Fruit fly (Drosophila melanogaster): ENCODE measurements around the gene CG7168.

Gene CG7168

DNA sequence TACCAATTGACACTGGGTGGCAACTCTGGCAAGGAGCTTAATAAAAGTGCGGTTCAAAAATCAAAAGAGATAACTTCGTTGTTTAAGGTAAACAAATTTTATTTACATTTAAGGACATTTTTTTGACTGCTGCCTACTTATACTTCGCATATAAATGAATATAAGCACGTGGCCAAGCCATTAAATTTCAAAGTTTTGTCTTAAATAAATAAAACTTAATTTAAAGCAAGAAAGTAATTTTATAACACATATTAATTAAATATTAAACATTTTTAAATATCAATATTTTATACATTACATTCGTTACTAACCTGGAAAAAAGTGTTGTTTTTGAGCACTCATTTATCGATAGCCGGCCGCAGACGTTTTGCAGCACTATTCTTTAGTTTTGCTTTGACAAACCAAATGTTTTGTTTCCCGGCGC, 37.2 kb downstream of the CG7168 start, which contains the start of the genes CG12321 and MED17 (continued):
- peak; percentile 93 for TF ChIP-seq Ptx1 (GFP tag; IDR thresholded peaks at IDR 0.05)
- peak; percentile 84 for TF ChIP-seq CG13296 (GFP tag; optimal IDR thresholded peaks at IDR 0.05)
- peak; percentile 87 for TF ChIP-seq CG13424 (tag; optimal IDR thresholded peaks at IDR 0.05)
- TF ChIP-seq CG9609 (GFP tag; optimal IDR thresholded peaks at IDR 0.05) = peak; percentile 56
- peak; percentile 57; the same call in 1 of the 3 replicates for TF ChIP-seq Optix (GFP tag; IDR thresholded peaks at IDR 0.05)
- peak; percentile 79 for TF ChIP-seq Hsf (GFP tag; optimal IDR thresholded peaks at IDR 0.05)
- peak; percentile 43; the same call in 1 of the 2 replicates for TF ChIP-seq CG10321 (GFP tag; IDR thresholded peaks at IDR 0.05)
- peak; percentile 73 for TF ChIP-seq E2f2 (GFP tag; IDR thresholded peaks at IDR 0.05)
- TF ChIP-seq zen2 (GFP tag; IDR thresholded peaks at IDR 0.05; ENCODE audit: partially characterized antibody) = no peak
- peak; percentile 66 for TF ChIP-seq Bteb2 (GFP tag; optimal IDR thresholded peaks at IDR 0.05)
- peak; percentile 82 for TF ChIP-seq oc (tag; optimal IDR thresholded peaks at IDR 0.05)
- peak; percentile 87 for TF ChIP-seq HHEX (GFP tag; optimal IDR thresholded peaks at IDR 0.05)
- no peak for TF ChIP-seq lov (optimal IDR thresholded peaks at IDR 0.05)
- TF ChIP-seq lov (GFP tag; IDR thresholded peaks at IDR 0.05) = peak; percentile 74; the same call in 1 of the 3 replicates
- peak; percentile 22 for TF ChIP-seq Atf3 (GFP tag; optimal IDR thresholded peaks at IDR 0.05)
- TF ChIP-seq HmgD (GFP tag; optimal IDR thresholded peaks at IDR 0.05) = no peak
- peak; percentile 42 for TF ChIP-seq jumu (GFP tag; optimal IDR thresholded peaks at IDR 0.05)
- TF ChIP-seq Kr (GFP tag; optimal IDR thresholded peaks at IDR 0.05) = no peak
- TF ChIP-seq hbn (GFP tag; IDR thresholded peaks at IDR 0.05; ENCODE audit: partially characterized antibody) = no peak
- peak; percentile 70 for TF ChIP-seq CG17612 (GFP tag; IDR thresholded peaks at IDR 0.05)
- peak; percentile 88 for TF ChIP-seq B-H2 (GFP tag; optimal IDR thresholded peaks at IDR 0.05)
- peak; percentile 90 for TF ChIP-seq Ssrp (tag; optimal IDR thresholded peaks at IDR 0.05)
- TF ChIP-seq CG12104 (GFP tag; optimal IDR thresholded peaks at IDR 0.05) = peak; percentile 88
- peak; percentile 77 for TF ChIP-seq dmrt99B (tag; optimal IDR thresholded peaks at IDR 0.05)
- no peak for TF ChIP-seq Doc3 (GFP tag; IDR thresholded peaks at IDR 0.05; ENCODE audit: partially characterized antibody)
- TF ChIP-seq MTF-1 (GFP tag; optimal IDR thresholded peaks at IDR 0.05; ENCODE audit: borderline replicate concordance) = no peak
- peak; percentile 11 for TF ChIP-seq ac (GFP tag; optimal IDR thresholded peaks at IDR 0.05)
- TF ChIP-seq Dip2 (GFP tag; IDR thresholded peaks at IDR 0.05) = no peak
- TF ChIP-seq CG2116 (GFP tag; optimal IDR thresholded peaks at IDR 0.05) = peak; percentile 80
- peak; percentile 84 for TF ChIP-seq CG18764 (GFP tag; optimal IDR thresholded peaks at IDR 0.05)
- peak; percentile 79 for TF ChIP-seq twi (tag; optimal IDR thresholded peaks at IDR 0.05)
- TF ChIP-seq CG34376 (GFP tag; optimal IDR thresholded peaks at IDR 0.05) = peak; percentile 11
- TF ChIP-seq salm (tag; optimal IDR thresholded peaks at IDR 0.05) = no peak
- peak; percentile 81 for TF ChIP-seq sug (tag; optimal IDR thresholded peaks at IDR 0.05)
- TF ChIP-seq CG3407 (GFP tag; optimal IDR thresholded peaks at IDR 0.05) = peak; percentile 70
- TF ChIP-seq CG15479 (GFP tag; optimal IDR thresholded peaks at IDR 0.05) = no peak
- TF ChIP-seq NFAT (GFP tag; IDR thresholded peaks at IDR 0.05) = peak; percentile 94
- TF ChIP-seq Camta (GFP tag; optimal IDR thresholded peaks at IDR 0.05) = no peak
- peak; percentile 50 for TF ChIP-seq CrebB (tag; optimal IDR thresholded peaks at IDR 0.05)
- TF ChIP-seq zfh1 (GFP tag; IDR thresholded peaks at IDR 0.05) = peak; percentile 85
- TF ChIP-seq Dbx (GFP tag; IDR thresholded peaks at IDR 0.05) = peak; percentile 96
- peak; percentile 82 for TF ChIP-seq CG31388 (GFP tag; optimal IDR thresholded peaks at IDR 0.05)
- peak; percentile 65 for TF ChIP-seq nerfin-1 (tag; optimal IDR thresholded peaks at IDR 0.05)
- TF ChIP-seq CG6254 (GFP tag; optimal IDR thresholded peaks at IDR 0.05) = peak; percentile 70
- no peak for TF ChIP-seq sc (optimal IDR thresholded peaks at IDR 0.05)
- peak; percentile 85 for TF ChIP-seq sc (GFP tag; optimal IDR thresholded peaks at IDR 0.05)
- peak; percentile 88 for TF ChIP-seq PHDP (tag; optimal IDR thresholded peaks at IDR 0.05)
- TF ChIP-seq fd96Cb (tag; optimal IDR thresholded peaks at IDR 0.05) = peak; percentile 85
- peak; percentile 96 for TF ChIP-seq CG12659 (GFP tag; optimal IDR thresholded peaks at IDR 0.05)
- TF ChIP-seq grn (GFP tag; optimal IDR thresholded peaks at IDR 0.05) = no peak
- TF ChIP-seq Neu2 (GFP tag; optimal IDR thresholded peaks at IDR 0.05; ENCODE audit: borderline replicate concordance) = no peak

Data from whole organism, embryonic.